Fruit fly (Drosophila melanogaster) whole organism, embryonic: ENCODE measurements around the gene GlcAT-P.

Source experiments
- Antp ChIP-seq: fragments of 200-800 bp; sonication (Bioruptor generic); optimal IDR thresholded peaks from 3 replicates; lab custom pipeline; 2016; ENCODE audit warnings: missing biosample characterization, missing genetic modification characterization
- BEAF-32 ChIP-seq: fragments of 200-800 bp; sonication (Bioruptor generic); optimal IDR thresholded peaks from 3 replicates; lab custom pipeline; 2017; ENCODE audit warnings: missing biosample characterization, missing genetic modification characterization, mild to moderate bottlenecking, moderate library complexity, missing genetic modification reagents
- CG10321 ChIP-seq: fragments of 200-800 bp; sonication (Bioruptor generic); IDR thresholded peaks from 2 replicates; pipeline ENCODE4 v1.3.6; 2022; ENCODE audit warnings: missing biosample characterization, missing genetic modification characterization
- CG10462 ChIP-seq: fragments of 200-800 bp; sonication (Bioruptor generic); optimal IDR thresholded peaks from 2 replicates; lab custom pipeline; 2016; ENCODE audit warnings: missing biosample characterization, missing genetic modification characterization
- CG12155 ChIP-seq: fragments of 200-800 bp; sonication (Bioruptor generic); optimal IDR thresholded peaks from 3 replicates; lab custom pipeline; 2016; ENCODE audit warnings: missing biosample characterization, missing genetic modification characterization
- CG12219 ChIP-seq: fragments of 200-800 bp; sonication (Bioruptor generic); optimal IDR thresholded peaks from 3 replicates; lab custom pipeline; 2018; ENCODE audit warnings: missing biosample characterization, mild to moderate bottlenecking, missing genetic modification characterization
- CG12299 ChIP-seq: fragments of 200-800 bp; sonication (Bioruptor generic); optimal IDR thresholded peaks from 2 replicates; lab custom pipeline; 2018; ENCODE audit warnings: missing biosample characterization, mild to moderate bottlenecking, missing genetic modification characterization
- CG12769 ChIP-seq: fragments of 200-800 bp; sonication (Bioruptor generic); optimal IDR thresholded peaks from 2 replicates; lab custom pipeline; 2019; ENCODE audit warnings: missing biosample characterization, mild to moderate bottlenecking, missing genetic modification characterization, moderate library complexity
- CG13123 ChIP-seq: fragments of 200-800 bp; sonication (Bioruptor generic); optimal IDR thresholded peaks from 2 replicates; lab custom pipeline; 2016; ENCODE audit warnings: missing biosample characterization, missing genetic modification characterization
- CG13775 ChIP-seq: fragments of 200-800 bp; sonication (Bioruptor generic); optimal IDR thresholded peaks from 3 replicates; lab custom pipeline; 2017; ENCODE audit warnings: missing biosample characterization, mild to moderate bottlenecking, missing genetic modification characterization
- CG16779 ChIP-seq: fragments of 200-800 bp; sonication (Bioruptor generic); IDR thresholded peaks from 2 replicates; pipeline ENCODE4 v1.3.6; 2022; ENCODE audit warnings: missing biosample characterization, missing genetic modification characterization
- CG17328 ChIP-seq: fragments of 200-800 bp; sonication (Bioruptor generic); IDR thresholded peaks from 2 replicates; pipeline ENCODE4 v1.3.6; 2022; ENCODE audit warnings: missing biosample characterization, missing genetic modification characterization
- CG18599 ChIP-seq: fragments of 200-800 bp; sonication (Bioruptor generic); optimal IDR thresholded peaks from 3 replicates; lab custom pipeline; 2017; ENCODE audit warnings: missing biosample characterization, missing genetic modification characterization, mild to moderate bottlenecking, moderate library complexity, missing genetic modification reagents
- CG2889 ChIP-seq: fragments of 200-800 bp; sonication (Bioruptor generic); IDR thresholded peaks from 3 replicates; pipeline ENCODE4 v1.3.6; 2022; ENCODE audit warnings: missing biosample characterization, missing genetic modification characterization
- CG32772 ChIP-seq: fragments of 200-800 bp; sonication (Bioruptor generic); IDR thresholded peaks from 2 replicates; pipeline ENCODE4 v1.3.6; 2022; ENCODE audit warnings: missing biosample characterization, missing genetic modification characterization
- CG33213 ChIP-seq: fragments of 200-800 bp; sonication (Bioruptor generic); optimal IDR thresholded peaks from 3 replicates; lab custom pipeline; 2016; ENCODE audit warnings: missing biosample characterization, missing genetic modification characterization
- CG3407 ChIP-seq: fragments of 200-800 bp; sonication (Bioruptor generic); optimal IDR thresholded peaks from 2 replicates; lab custom pipeline; 2018; ENCODE audit warnings: missing biosample characterization, mild to moderate bottlenecking, missing genetic modification characterization
- CG43689 ChIP-seq: fragments of 200-800 bp; sonication (Bioruptor generic); IDR thresholded peaks from 2 replicates; pipeline ENCODE4 v1.3.6; 2022; ENCODE audit warnings: missing biosample characterization, missing genetic modification characterization
- CG4730 ChIP-seq: fragments of 200-800 bp; sonication (Bioruptor generic); IDR thresholded peaks from 2 replicates; pipeline ENCODE4 v1.3.6; 2022; ENCODE audit warnings: missing biosample characterization, missing genetic modification characterization
- CG6854 ChIP-seq: fragments of 200-800 bp; sonication (Bioruptor generic); optimal IDR thresholded peaks from 3 replicates; lab custom pipeline; 2017; ENCODE audit warnings: missing biosample characterization, mild to moderate bottlenecking, missing genetic modification characterization
- CG7271 ChIP-seq: fragments of 200-800 bp; sonication (Bioruptor generic); optimal IDR thresholded peaks from 2 replicates; lab custom pipeline; 2018; ENCODE audit warnings: missing biosample characterization, mild to moderate bottlenecking, missing genetic modification characterization, moderate library complexity
- CG8281 ChIP-seq: fragments of 200-800 bp; sonication (Bioruptor generic); optimal IDR thresholded peaks from 2 replicates; lab custom pipeline; 2018; ENCODE audit warnings: missing biosample characterization, mild to moderate bottlenecking, missing genetic modification characterization, moderate library complexity
- CG8924 ChIP-seq: fragments of 200-800 bp; optimal IDR thresholded peaks from 3 replicates; lab custom pipeline; 2019; ENCODE audit warnings: missing biosample characterization, mild to moderate bottlenecking, missing genetic modification characterization, moderate library complexity
- CG9817 ChIP-seq: fragments of 200-800 bp; sonication (Bioruptor generic); optimal IDR thresholded peaks from 2 replicates; lab custom pipeline; 2018; ENCODE audit warnings: missing biosample characterization, mild to moderate bottlenecking, missing genetic modification characterization, moderate library complexity
- Dbx ChIP-seq: fragments of 200-800 bp; sonication (Bioruptor generic); IDR thresholded peaks from 3 replicates; pipeline ENCODE4 v1.3.6; 2022; ENCODE audit warnings: missing biosample characterization, missing genetic modification characterization
- Ets97D ChIP-seq: fragments of 200-800 bp; sonication (Bioruptor generic); optimal IDR thresholded peaks from 3 replicates; lab custom pipeline; 2016; ENCODE audit warnings: missing biosample characterization, missing genetic modification characterization
- HHEX ChIP-seq: fragments of 200-800 bp; sonication (Bioruptor generic); optimal IDR thresholded peaks from 3 replicates; lab custom pipeline; 2017; ENCODE audit warnings: missing biosample characterization, mild to moderate bottlenecking, missing genetic modification characterization, missing genetic modification reagents
- HLH3B ChIP-seq: fragments of 200-800 bp; sonication (Bioruptor generic); IDR thresholded peaks from 2 replicates; pipeline ENCODE4 v1.3.6; 2022; ENCODE audit warnings: missing biosample characterization, missing genetic modification characterization
- Hr39 ChIP-seq: fragments of >200 bp; optimal IDR thresholded peaks from 2 replicates; lab custom pipeline; 2017
- Lpt ChIP-seq: fragments of >200 bp; optimal IDR thresholded peaks from 2 replicates; lab custom pipeline; 2018; ENCODE audit warnings: missing biosample characterization, missing genetic modification characterization
- Meics ChIP-seq: fragments of 200-800 bp; sonication (Bioruptor generic); optimal IDR thresholded peaks from 2 replicates; lab custom pipeline; 2017; ENCODE audit warnings: missing biosample characterization, mild to moderate bottlenecking, missing genetic modification characterization
- Myb ChIP-seq: fragments of 200-800 bp; sonication (Bioruptor generic); optimal IDR thresholded peaks from 2 replicates; lab custom pipeline; 2016; ENCODE audit warnings: missing biosample characterization, missing genetic modification characterization
- Opbp ChIP-seq: fragments of 200-800 bp; sonication (Bioruptor generic); IDR thresholded peaks from 3 replicates; pipeline ENCODE4 v1.3.6; 2022; ENCODE audit warnings: missing biosample characterization, missing genetic modification characterization; ENCODE audit not compliant: partially characterized antibody
- PHDP ChIP-seq: fragments of 200-800 bp; sonication (Bioruptor generic); optimal IDR thresholded peaks from 3 replicates; lab custom pipeline; 2018; ENCODE audit warnings: missing biosample characterization, mild to moderate bottlenecking, missing genetic modification characterization, moderate library complexity
- Rfx ChIP-seq: fragments of 200-800 bp; sonication (Bioruptor generic); IDR thresholded peaks from 2 replicates; pipeline ENCODE4 v1.3.6; 2022; ENCODE audit warnings: missing biosample characterization, missing genetic modification characterization
- Sry-β ChIP-seq: fragments of 200-800 bp; sonication (Bioruptor generic); optimal IDR thresholded peaks from 2 replicates; lab custom pipeline; 2018; ENCODE audit warnings: missing biosample characterization, mild to moderate bottlenecking, missing genetic modification characterization, moderate library complexity
- aop ChIP-seq: fragments of 200-800 bp; sonication (Bioruptor generic); IDR thresholded peaks from 2 replicates; pipeline ENCODE4 v1.3.6; 2022; ENCODE audit warnings: missing biosample characterization, missing genetic modification characterization
- bbx ChIP-seq: fragments of 200-800 bp; sonication (Bioruptor generic); IDR thresholded peaks from 2 replicates; pipeline ENCODE4 v1.3.6; 2022; ENCODE audit warnings: missing biosample characterization, missing genetic modification characterization; ENCODE audit not compliant: partially characterized antibody
- bcd ChIP-seq: fragments of 200-800 bp; sonication (Bioruptor generic); optimal IDR thresholded peaks from 2 replicates; lab custom pipeline; 2017; ENCODE audit warnings: missing biosample characterization, mild to moderate bottlenecking, missing genetic modification characterization
- chm ChIP-seq: fragments of 200-800 bp; sonication (Bioruptor generic); IDR thresholded peaks from 2 replicates; pipeline ENCODE4 v1.3.6; 2022; ENCODE audit warnings: missing biosample characterization, missing genetic modification characterization
- corto ChIP-seq: fragments of 200-800 bp; sonication (Bioruptor generic); optimal IDR thresholded peaks from 2 replicates; lab custom pipeline; 2016; ENCODE audit warnings: missing biosample characterization, mild to moderate bottlenecking, missing genetic modification characterization, moderate library complexity
- crol ChIP-seq: fragments of 200-800 bp; sonication (Bioruptor generic); IDR thresholded peaks from 2 replicates; pipeline ENCODE4 v1.3.6; 2022; ENCODE audit warnings: missing biosample characterization, missing genetic modification characterization
- danr ChIP-seq: fragments of 200-800 bp; sonication (Bioruptor generic); IDR thresholded peaks from 2 replicates; pipeline ENCODE4 v1.3.6; 2022; ENCODE audit warnings: missing biosample characterization, missing genetic modification characterization
- gfzf ChIP-seq: fragments of 200-800 bp; sonication (Bioruptor generic); optimal IDR thresholded peaks from 2 replicates; lab custom pipeline; 2016; ENCODE audit warnings: missing biosample characterization, mild to moderate bottlenecking, missing genetic modification characterization, moderate library complexity
- otp ChIP-seq: fragments of 200-800 bp; sonication (Bioruptor generic); IDR thresholded peaks from 3 replicates; pipeline ENCODE4, ENCODE4 v1.3.6; 2022; ENCODE audit warnings: missing biosample characterization, missing genetic modification characterization
- pan ChIP-seq, 4 experiments: fragments of >200 bp in 3 of 4; fragments of 200-800 bp in 1 of 4; sonication (Bioruptor generic) in 1 of 4; optimal IDR thresholded peaks in 3 of 4; IDR thresholded peaks in 1 of 4; 2 replicates each; pipeline versions ENCODE4 v1.3.6 to Lab custom; 2017 to 2022; ENCODE audit warnings: missing biosample characterization in 2 of 4, missing genetic modification characterization in 2 of 4, mixed read lengths in 1 of 4
- pb ChIP-seq: fragments of 200-800 bp; sonication (Bioruptor generic); optimal IDR thresholded peaks from 3 replicates; lab custom pipeline; 2016; ENCODE audit warnings: missing biosample characterization, missing genetic modification characterization
- unc-4 ChIP-seq: fragments of 200-800 bp; sonication (Bioruptor generic); IDR thresholded peaks from 2 replicates; pipeline ENCODE4 v1.3.6; 2022; ENCODE audit warnings: missing biosample characterization, missing genetic modification characterization; ENCODE audit not compliant: partially characterized antibody

The GlcAT-P gene

dm6 chr3L:11169299-11170181, 27.8 kb downstream of the GlcAT-P start, which contains the start of the genes wls and Adck5 (continued):
- TF ChIP-seq CG18599 (GFP tag; lab: Kevin White, UChicago): peak; percentile 61
- peak; percentile 70 for TF ChIP-seq Rfx
- peak; percentile 50 for TF ChIP-seq CG7271 (tag; lab: Kevin White, UChicago)
- peak; percentile 58 for TF ChIP-seq HHEX (GFP tag; lab: Kevin White, UChicago)
- no peak for TF ChIP-seq Lpt
- TF ChIP-seq Opbp (GFP tag; lab: Robert Waterston, UW): no peak
- TF ChIP-seq CG32772 (GFP tag; lab: Robert Waterston, UW): no peak
- TF ChIP-seq bcd: peak; percentile 59
- peak; percentile 17 for TF ChIP-seq pb (GFP tag; lab: Kevin White, UChicago)
- no peak for TF ChIP-seq unc-4 (GFP tag; lab: Robert Waterston, UW)
- TF ChIP-seq bbx: 0 out of 2 replicates have a peak, but pooled peaks have one; percentile 8
- peak; percentile 42; the same call in 1 of the 2 replicates for TF ChIP-seq CG17328 (GFP tag; lab: Robert Waterston, UW)
- TF ChIP-seq CG43689 (GFP tag; lab: Robert Waterston, UW): no peak
- no peak for TF ChIP-seq danr (GFP tag; lab: Robert Waterston, UW)
- TF ChIP-seq CG13775 (GFP tag; lab: Kevin White, UChicago): peak; percentile 58
- TF ChIP-seq PHDP: peak; percentile 61
- TF ChIP-seq pan (optimal IDR thresholded peaks at IDR 0.05; lab: Kevin White, UChicago): peak in 1 of 2 experiments; percentile 53
- TF ChIP-seq pan (GFP tag; optimal IDR thresholded peaks at IDR 0.05 in 1 of 2, IDR thresholded peaks at IDR 0.05 in 1 of 2): peak in 1 of 2 experiments; percentile 72
- TF ChIP-seq gfzf: peak; percentile 83
- TF ChIP-seq CG4730: no peak
- no peak for TF ChIP-seq Hr39
- no peak for TF ChIP-seq corto (GFP tag; lab: Kevin White, UChicago)
- TF ChIP-seq CG8281 (tag; lab: Kevin White, UChicago): peak; percentile 15
- TF ChIP-seq Myb: peak; percentile 71
- TF ChIP-seq CG8924 (tag; lab: Kevin White, UChicago): peak; percentile 17
- TF ChIP-seq Sry-β (GFP tag; lab: Kevin White, UChicago): no peak
- peak; percentile 46 for TF ChIP-seq CG12299
- TF ChIP-seq CG12769 (tag; lab: Kevin White, UChicago): no peak
- 0 out of 3 replicates have a peak, but pooled peaks have one; percentile 22 for TF ChIP-seq Dbx (GFP tag; lab: Robert Waterston, UW)
- TF ChIP-seq CG2889 (GFP tag; lab: Robert Waterston, UW): no peak
- TF ChIP-seq CG33213 (GFP tag; lab: Kevin White, UChicago): peak; percentile 15
- TF ChIP-seq Antp (GFP tag; lab: Kevin White, UChicago): peak; percentile 4
- TF ChIP-seq chm: peak; percentile 17; the same call in 1 of the 2 replicates
- no peak for TF ChIP-seq aop (GFP tag; lab: Robert Waterston, UW)
- TF ChIP-seq Meics (GFP tag; lab: Kevin White, UChicago): peak; percentile 76
- peak; percentile 10 for TF ChIP-seq CG13123 (GFP tag; lab: Kevin White, UChicago)
- peak; percentile 65 for TF ChIP-seq CG6854
- peak; percentile 42 for TF ChIP-seq CG10462
- TF ChIP-seq CG9817: peak; percentile 17
- TF ChIP-seq HLH3B: no peak
- TF ChIP-seq CG10321: peak; percentile 37; the same call in 1 of the 2 replicates
- TF ChIP-seq crol (GFP tag; lab: Robert Waterston, UW): no peak
- TF ChIP-seq otp (GFP tag; lab: Robert Waterston, UW): 0 out of 3 replicates have a peak, but pooled peaks have one; percentile 27
- peak; percentile 11 for TF ChIP-seq CG3407 (GFP tag; lab: Kevin White, UChicago)
- peak; percentile 41 for TF ChIP-seq BEAF-32 (GFP tag; lab: Kevin White, UChicago)
- peak; percentile 98 for TF ChIP-seq Ets97D (GFP tag; lab: Kevin White, UChicago)
- peak; percentile 38; the same call in 1 of the 2 replicates for TF ChIP-seq CG16779 (GFP tag; lab: Robert Waterston, UW)
- no peak for TF ChIP-seq CG12155 (GFP tag; lab: Kevin White, UChicago)
- peak; percentile 47 for TF ChIP-seq CG12219 (GFP tag; lab: Kevin White, UChicago)
